Fruit fly (Drosophila melanogaster) whole organism, embryonic: Measurements from ENCODE around the gene smg.
A peak's percentile ranks its signal among the peaks of the same experiment; 100 is the strongest.

Source experiments
- Abd-B ChIP-seq: fragments of 200-800 bp; sonication (Bioruptor generic); optimal IDR thresholded peaks from 2 replicates; lab custom pipeline; 2018; ENCODE audit warnings: missing biosample characterization, mild to moderate bottlenecking, missing genetic modification characterization, moderate library complexity
- Ada2b ChIP-seq: fragments of 200-800 bp; sonication (Bioruptor generic); IDR thresholded peaks from 2 replicates; pipeline ENCODE4 v1.3.6; 2022; ENCODE audit warnings: missing biosample characterization, missing genetic modification characterization
- C15 ChIP-seq: fragments of 200-800 bp; sonication (Bioruptor generic); IDR thresholded peaks from 3 replicates; pipeline ENCODE4 v1.3.6; 2022; ENCODE audit warnings: missing biosample characterization, missing genetic modification characterization
- CG11504 ChIP-seq: fragments of 200-800 bp; sonication (Bioruptor generic); optimal IDR thresholded peaks from 3 replicates; lab custom pipeline; 2019; ENCODE audit warnings: missing biosample characterization, mild to moderate bottlenecking, missing genetic modification characterization, moderate library complexity
- CG12155 ChIP-seq: fragments of 200-800 bp; sonication (Bioruptor generic); optimal IDR thresholded peaks from 3 replicates; lab custom pipeline; 2016; ENCODE audit warnings: missing biosample characterization, missing genetic modification characterization
- CG12659 ChIP-seq: fragments of 200-800 bp; sonication (Bioruptor generic); optimal IDR thresholded peaks from 3 replicates; lab custom pipeline; 2017; ENCODE audit warnings: mild to moderate bottlenecking, missing biosample characterization, missing genetic modification reagents, missing genetic modification characterization
- CG12769 ChIP-seq: fragments of 200-800 bp; sonication (Bioruptor generic); optimal IDR thresholded peaks from 2 replicates; lab custom pipeline; 2019; ENCODE audit warnings: missing biosample characterization, mild to moderate bottlenecking, missing genetic modification characterization, moderate library complexity
- CG13123 ChIP-seq: fragments of 200-800 bp; sonication (Bioruptor generic); optimal IDR thresholded peaks from 2 replicates; lab custom pipeline; 2016; ENCODE audit warnings: missing biosample characterization, missing genetic modification characterization
- CG13775 ChIP-seq: fragments of 200-800 bp; sonication (Bioruptor generic); optimal IDR thresholded peaks from 3 replicates; lab custom pipeline; 2017; ENCODE audit warnings: missing biosample characterization, mild to moderate bottlenecking, missing genetic modification characterization
- CG14710 ChIP-seq: fragments of 200-800 bp; sonication (Bioruptor generic); optimal IDR thresholded peaks from 3 replicates; lab custom pipeline; 2019; ENCODE audit warnings: missing biosample characterization, mild to moderate bottlenecking, missing genetic modification characterization, moderate library complexity
- CG14860 ChIP-seq: fragments of 200-800 bp; sonication (Bioruptor generic); IDR thresholded peaks from 3 replicates; pipeline ENCODE4 v1.3.6; 2022; ENCODE audit warnings: missing biosample characterization, missing genetic modification characterization; ENCODE audit not compliant: partially characterized antibody
- CG14965 ChIP-seq: fragments of 200-800 bp; sonication (Bioruptor generic); optimal IDR thresholded peaks from 2 replicates; lab custom pipeline; 2016; ENCODE audit warnings: missing biosample characterization, missing genetic modification characterization, borderline replicate concordance
- CG15269 ChIP-seq: fragments of 200-800 bp; sonication (Bioruptor generic); optimal IDR thresholded peaks from 2 replicates; lab custom pipeline; 2018; ENCODE audit warnings: missing biosample characterization, mild to moderate bottlenecking, missing genetic modification characterization, moderate library complexity
- CG17612 ChIP-seq: fragments of 200-800 bp; sonication (Bioruptor generic); IDR thresholded peaks from 2 replicates; pipeline ENCODE4 v1.3.6; 2022; ENCODE audit warnings: missing biosample characterization, missing genetic modification characterization
- CG30020 ChIP-seq: fragments of 200-800 bp; optimal IDR thresholded peaks from 2 replicates; lab custom pipeline; 2019; ENCODE audit warnings: missing biosample characterization, mild to moderate bottlenecking, missing genetic modification characterization, moderate library complexity
- CG3163 ChIP-seq: fragments of 200-800 bp; sonication (Bioruptor generic); optimal IDR thresholded peaks from 3 replicates; lab custom pipeline; 2016; ENCODE audit warnings: missing biosample characterization, missing genetic modification characterization
- CG32532 ChIP-seq: fragments of 200-800 bp; sonication (Bioruptor generic); IDR thresholded peaks from 2 replicates; pipeline ENCODE4 v1.3.6; 2022; ENCODE audit warnings: missing biosample characterization, missing genetic modification characterization
- CG3838 ChIP-seq: fragments of 200-800 bp; sonication (Bioruptor generic); optimal IDR thresholded peaks from 3 replicates; lab custom pipeline; 2016; ENCODE audit warnings: missing biosample characterization, missing genetic modification characterization
- CG3847 ChIP-seq: fragments of 200-800 bp; sonication (Bioruptor generic); IDR thresholded peaks from 2 replicates; pipeline ENCODE4 v1.3.6; 2022; ENCODE audit warnings: missing biosample characterization, missing genetic modification characterization
- CG4617 ChIP-seq: fragments of 200-800 bp; sonication (Bioruptor generic); optimal IDR thresholded peaks from 3 replicates; lab custom pipeline; 2016; ENCODE audit warnings: missing biosample characterization, missing genetic modification characterization, borderline replicate concordance
- CG6791 ChIP-seq: fragments of 200-800 bp; sonication (Bioruptor generic); IDR thresholded peaks from 3 replicates; pipeline ENCODE4 v1.3.6; 2022; ENCODE audit warnings: missing biosample characterization, missing genetic modification characterization; ENCODE audit not compliant: partially characterized antibody
- CG6813 ChIP-seq: fragments of 200-800 bp; sonication (Bioruptor generic); optimal IDR thresholded peaks from 2 replicates; lab custom pipeline; 2017; ENCODE audit warnings: missing biosample characterization, missing genetic modification characterization, mild to moderate bottlenecking, moderate library complexity, missing genetic modification reagents
- CG7839 ChIP-seq: fragments of 200-800 bp; sonication (Bioruptor generic); optimal IDR thresholded peaks from 3 replicates; lab custom pipeline; 2018; ENCODE audit warnings: missing biosample characterization, mild to moderate bottlenecking, missing genetic modification characterization, moderate library complexity
- CG7928 ChIP-seq: fragments of 200-800 bp; sonication (Bioruptor generic); optimal IDR thresholded peaks from 2 replicates; lab custom pipeline; 2017; ENCODE audit warnings: missing biosample characterization, mild to moderate bottlenecking, missing genetic modification characterization
- CG8478 ChIP-seq: fragments of >200 bp; optimal IDR thresholded peaks from 2 replicates; lab custom pipeline; 2018
- CTCF ChIP-seq: fragments of 200-800 bp; sonication (Bioruptor generic); optimal IDR thresholded peaks from 2 replicates; lab custom pipeline; 2017; ENCODE audit warnings: missing biosample characterization, mild to moderate bottlenecking, missing genetic modification characterization, moderate library complexity
- Myb ChIP-seq: fragments of 200-800 bp; sonication (Bioruptor generic); optimal IDR thresholded peaks from 2 replicates; lab custom pipeline; 2016; ENCODE audit warnings: missing biosample characterization, missing genetic modification characterization
- Poxn ChIP-seq: fragments of 200-800 bp; sonication (Bioruptor generic); IDR thresholded peaks from 2 replicates; pipeline ENCODE4 v1.3.6; 2022; ENCODE audit warnings: missing biosample characterization, missing genetic modification characterization
- Ptx1 ChIP-seq: fragments of 200-800 bp; sonication (Bioruptor generic); IDR thresholded peaks from 2 replicates; pipeline ENCODE4 v1.3.6; 2022; ENCODE audit warnings: missing biosample characterization, missing genetic modification characterization
- Side ChIP-seq: fragments of 200-800 bp; sonication (Bioruptor generic); optimal IDR thresholded peaks from 2 replicates; lab custom pipeline; 2016; ENCODE audit warnings: missing biosample characterization, missing genetic modification characterization
- TFAM ChIP-seq: fragments of 200-800 bp; sonication (Bioruptor generic); optimal IDR thresholded peaks from 2 replicates; lab custom pipeline; 2017; ENCODE audit warnings: missing biosample characterization, missing genetic modification characterization, inconsistent platforms
- Xrp1 ChIP-seq: fragments of 200-800 bp; sonication (Bioruptor generic); IDR thresholded peaks from 2 replicates; pipeline ENCODE4 v1.3.6; 2022; ENCODE audit warnings: missing biosample characterization, missing genetic modification characterization
- al ChIP-seq: fragments of 200-800 bp; sonication (Bioruptor generic); IDR thresholded peaks from 2 replicates; pipeline ENCODE4 v1.3.6; 2022; ENCODE audit warnings: missing biosample characterization, missing genetic modification characterization
- br ChIP-seq: fragments of >200 bp; optimal IDR thresholded peaks from 2 replicates; lab custom pipeline; 2017
- crp ChIP-seq, 2 experiments: fragments of 200-800 bp; sonication (Bioruptor generic); optimal IDR thresholded peaks; 2 replicates in 1 of 2; 3 replicates in 1 of 2; lab custom pipeline; 2017; ENCODE audit warnings: missing biosample characterization in 2 of 2, missing genetic modification characterization in 2 of 2, mild to moderate bottlenecking in 1 of 2, moderate library complexity in 1 of 2
- gcm2 ChIP-seq: fragments of 200-800 bp; sonication (Bioruptor generic); optimal IDR thresholded peaks from 2 replicates; lab custom pipeline; 2016; ENCODE audit warnings: missing biosample characterization, missing genetic modification characterization
- gem ChIP-seq: fragments of 200-800 bp; sonication (Bioruptor generic); optimal IDR thresholded peaks from 2 replicates; lab custom pipeline; 2019; ENCODE audit warnings: missing biosample characterization, mild to moderate bottlenecking, missing genetic modification characterization, moderate library complexity
- gfzf ChIP-seq: fragments of 200-800 bp; sonication (Bioruptor generic); optimal IDR thresholded peaks from 2 replicates; lab custom pipeline; 2016; ENCODE audit warnings: missing biosample characterization, mild to moderate bottlenecking, missing genetic modification characterization, moderate library complexity
- grau ChIP-seq: fragments of 200-800 bp; optimal IDR thresholded peaks from 3 replicates; lab custom pipeline; 2019; ENCODE audit warnings: missing biosample characterization, mild to moderate bottlenecking, missing genetic modification characterization, moderate library complexity
- gsb ChIP-seq: fragments of 200-800 bp; sonication (Bioruptor generic); IDR thresholded peaks from 2 replicates; pipeline ENCODE4 v1.3.6; 2022; ENCODE audit warnings: missing biosample characterization, missing genetic modification characterization
- gt ChIP-seq: fragments of 200-800 bp; sonication (Bioruptor generic); IDR thresholded peaks from 2 replicates; pipeline ENCODE4 v1.3.6; 2022; ENCODE audit warnings: missing biosample characterization, missing genetic modification characterization
- ham ChIP-seq: fragments of 200-800 bp; sonication (Bioruptor generic); IDR thresholded peaks from 2 replicates; pipeline ENCODE4 v1.3.6; 2022; ENCODE audit warnings: missing biosample characterization, missing genetic modification characterization
- insv ChIP-seq, 2 experiments: fragments of 200-800 bp; sonication (Bioruptor generic); optimal IDR thresholded peaks; 3 replicates each; lab custom pipeline; 2016 to 2018; ENCODE audit warnings: missing biosample characterization in 2 of 2, missing genetic modification characterization in 2 of 2
- mirr ChIP-seq: fragments of 200-800 bp; sonication (Bioruptor generic); optimal IDR thresholded peaks from 3 replicates; lab custom pipeline; 2018; ENCODE audit warnings: missing biosample characterization, mild to moderate bottlenecking, missing genetic modification characterization
- nmo ChIP-seq: fragments of 200-800 bp; sonication (Bioruptor generic); optimal IDR thresholded peaks from 2 replicates; lab custom pipeline; 2018; ENCODE audit warnings: missing biosample characterization, mild to moderate bottlenecking, missing genetic modification characterization, moderate library complexity
- odd ChIP-seq: fragments of 200-800 bp; sonication (Bioruptor generic); optimal IDR thresholded peaks from 2 replicates; lab custom pipeline; 2017; ENCODE audit warnings: missing biosample characterization, mild to moderate bottlenecking, missing genetic modification characterization
- phol ChIP-seq: fragments of 200-800 bp; sonication (Bioruptor generic); optimal IDR thresholded peaks from 3 replicates; lab custom pipeline; 2018; ENCODE audit warnings: missing biosample characterization, mild to moderate bottlenecking, missing genetic modification characterization, moderate library complexity
- pzg ChIP-seq: fragments of 200-800 bp; sonication (Bioruptor generic); optimal IDR thresholded peaks from 3 replicates; lab custom pipeline; 2018; ENCODE audit warnings: missing biosample characterization, mild to moderate bottlenecking, missing genetic modification characterization, moderate library complexity
- slou ChIP-seq: fragments of 200-800 bp; sonication (Bioruptor generic); optimal IDR thresholded peaks from 3 replicates; lab custom pipeline; 2016; ENCODE audit warnings: missing biosample characterization, missing genetic modification characterization
- sna ChIP-seq: fragments of 200-800 bp; sonication (Bioruptor generic); IDR thresholded peaks from 2 replicates; pipeline ENCODE4 v1.3.6; 2022; ENCODE audit warnings: missing biosample characterization, missing genetic modification characterization; ENCODE audit not compliant: partially characterized antibody
- tup ChIP-seq: fragments of 200-800 bp; sonication (Bioruptor generic); optimal IDR thresholded peaks from 2 replicates; lab custom pipeline; 2016; ENCODE audit warnings: missing biosample characterization, mild to moderate bottlenecking, missing genetic modification characterization, moderate library complexity
- yki ChIP-seq: fragments of >200 bp; optimal IDR thresholded peaks from 3 replicates; lab custom pipeline; 2018
- zen ChIP-seq: fragments of 200-800 bp; sonication (Bioruptor generic); optimal IDR thresholded peaks from 3 replicates; lab custom pipeline; 2018; ENCODE audit warnings: missing biosample characterization, mild to moderate bottlenecking, missing genetic modification characterization, moderate library complexity

The smg gene

DNA sequence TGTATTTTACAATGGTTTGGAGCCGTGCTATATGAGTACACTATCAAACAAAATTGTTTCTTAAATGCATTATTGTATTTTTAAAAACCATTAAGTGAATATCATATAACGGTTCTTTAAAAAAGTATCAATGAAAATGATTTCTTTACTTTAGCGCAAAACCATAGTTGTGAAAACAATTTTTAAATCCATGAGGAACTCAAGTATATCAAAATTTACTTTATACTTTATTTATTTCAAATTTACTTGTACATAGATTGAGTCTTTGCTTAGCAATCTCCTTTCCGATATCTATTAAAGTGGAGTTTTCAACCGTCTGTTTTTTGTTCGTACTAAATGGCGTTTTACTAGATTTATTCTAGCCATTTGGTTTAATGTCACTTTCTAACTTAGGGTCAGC is 49.3 kb upstream of the smg start, which contains the start of gene Argk2 (continued):
- TF ChIP-seq CG7928 (GFP tag; lab: Kevin White, UChicago) = no peak
- no peak for TF ChIP-seq ham (GFP tag; lab: Robert Waterston, UW)
- TF ChIP-seq zen (tag; lab: Kevin White, UChicago) = peak; percentile 1
- peak; percentile 9 for TF ChIP-seq CG7839 (tag; lab: Kevin White, UChicago)
- no peak for TF ChIP-seq CG13775 (GFP tag; lab: Kevin White, UChicago)
- TF ChIP-seq CG14710 = peak; percentile 30
- peak; percentile 12 for TF ChIP-seq yki (lab: Kevin White, UChicago)
- no peak for TF ChIP-seq slou (GFP tag; lab: Kevin White, UChicago)
- TF ChIP-seq Xrp1 (GFP tag; lab: Robert Waterston, UW) = no peak
- TF ChIP-seq Ptx1 (GFP tag; lab: Robert Waterston, UW) = peak; percentile 51
- TF ChIP-seq CG14860 (GFP tag; lab: Robert Waterston, UW) = no peak
- no peak for TF ChIP-seq CG3847 (GFP tag; lab: Robert Waterston, UW)
- TF ChIP-seq Side = no peak
- no peak for TF ChIP-seq tup (GFP tag; lab: Kevin White, UChicago)
- TF ChIP-seq gsb (GFP tag; lab: Robert Waterston, UW) = no peak
- TF ChIP-seq CG12155 (GFP tag; lab: Kevin White, UChicago) = no peak
- TF ChIP-seq CG13123 (GFP tag; lab: Kevin White, UChicago) = no peak
- TF ChIP-seq Myb = peak; percentile 69
- TF ChIP-seq C15 (GFP tag; lab: Robert Waterston, UW) = no peak
- TF ChIP-seq CG6791 (GFP tag; lab: Robert Waterston, UW) = no peak
- peak; percentile 64 for TF ChIP-seq gfzf (GFP tag; lab: Kevin White, UChicago)
- TF ChIP-seq sna (GFP tag; lab: Robert Waterston, UW) = no peak
- peak; percentile 74 for TF ChIP-seq Abd-B
- peak; percentile 17 for TF ChIP-seq gem (tag; lab: Kevin White, UChicago)
- TF ChIP-seq CG3163 (GFP tag; lab: Kevin White, UChicago) = no peak
- TF ChIP-seq insv (GFP tag; optimal IDR thresholded peaks at IDR 0.05; lab: Kevin White, UChicago) = no peak
- TF ChIP-seq br = no peak
- TF ChIP-seq crp (GFP tag; optimal IDR thresholded peaks at IDR 0.05; lab: Kevin White, UChicago) = no peak
- TF ChIP-seq TFAM = no peak
- peak; percentile 87 for TF ChIP-seq CG8478
- no peak for TF ChIP-seq gcm2 (GFP tag; lab: Kevin White, UChicago)
- no peak for TF ChIP-seq grau (tag; lab: Kevin White, UChicago)
- TF ChIP-seq odd (GFP tag; lab: Kevin White, UChicago) = no peak
- no peak for TF ChIP-seq CG17612 (GFP tag; lab: Robert Waterston, UW)
- TF ChIP-seq CTCF = peak; percentile 84
- peak; percentile 36 for TF ChIP-seq pzg (GFP tag; lab: Kevin White, UChicago)
- no peak for TF ChIP-seq gt (GFP tag; lab: Robert Waterston, UW)
- no peak for TF ChIP-seq mirr (GFP tag; lab: Kevin White, UChicago)
- peak; percentile 35 for TF ChIP-seq CG11504
- TF ChIP-seq CG15269 (tag; lab: Kevin White, UChicago) = no peak
- TF ChIP-seq CG12769 (tag; lab: Kevin White, UChicago) = no peak
- peak; percentile 18 for TF ChIP-seq phol (tag; lab: Kevin White, UChicago)
- TF ChIP-seq CG4617 (GFP tag; lab: Kevin White, UChicago) = no peak
- no peak for TF ChIP-seq CG14965 (GFP tag; lab: Kevin White, UChicago)
- no peak for TF ChIP-seq CG32532 (GFP tag; lab: Robert Waterston, UW)
- TF ChIP-seq Poxn (GFP tag; lab: Robert Waterston, UW) = no peak
- peak; percentile 11 for TF ChIP-seq nmo (GFP tag; lab: Kevin White, UChicago)
- no peak for TF ChIP-seq al (GFP tag; lab: Robert Waterston, UW)
- peak; percentile 2 for TF ChIP-seq CG12659
- no peak for TF ChIP-seq Ada2b (GFP tag; lab: Robert Waterston, UW)
- TF ChIP-seq CG3838 = no peak
- no peak for TF ChIP-seq CG6813 (GFP tag; lab: Kevin White, UChicago)
- TF ChIP-seq CG30020 (tag; lab: Kevin White, UChicago) = no peak
